Fruit fly (Drosophila melanogaster): ENCODE results near the gene gro.

Gene gro

DNA sequence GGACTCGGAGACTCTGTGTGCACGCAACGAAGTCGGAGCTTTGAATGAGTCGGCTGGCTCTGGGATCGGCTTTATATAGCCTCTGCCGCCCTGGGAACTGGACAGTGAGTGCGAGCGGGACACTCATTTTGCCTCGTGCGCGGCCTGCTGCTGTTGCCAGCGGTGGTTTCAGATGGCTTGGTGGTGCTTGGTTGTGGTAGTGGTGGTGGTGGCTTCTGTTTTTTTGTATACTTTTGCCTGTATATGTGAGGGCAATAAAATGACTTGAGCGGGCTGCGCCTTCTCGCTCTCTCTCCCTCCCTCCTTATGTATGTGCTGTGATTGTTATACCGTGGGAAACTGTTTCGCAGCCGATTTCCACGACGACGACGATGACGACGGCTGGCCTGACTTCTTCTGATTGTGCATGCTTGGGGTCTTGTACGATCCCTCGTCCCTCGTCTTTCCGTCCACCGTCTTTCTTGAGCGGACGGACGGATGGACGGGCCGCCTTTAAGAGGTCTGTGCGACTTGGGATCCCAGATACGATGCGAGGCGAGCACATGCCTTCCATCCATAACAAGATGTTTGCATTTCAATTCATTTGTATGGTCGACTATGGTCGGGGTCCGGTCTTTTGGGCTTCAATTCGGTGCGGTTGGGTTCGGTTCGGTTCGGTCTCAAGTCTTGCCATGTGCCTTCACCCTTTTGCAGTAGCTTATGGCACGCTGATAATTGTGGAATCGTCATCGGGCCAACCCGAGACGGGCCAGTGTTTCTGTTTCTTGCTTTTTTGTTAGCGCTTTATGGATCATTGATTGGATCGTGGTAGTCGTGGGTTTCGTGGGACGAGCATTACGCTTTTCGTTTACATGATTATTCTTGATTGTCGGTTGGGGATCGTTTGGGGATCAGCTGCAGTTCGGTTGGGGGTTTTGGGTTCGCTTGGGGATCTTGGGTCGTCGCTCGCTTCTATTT is 35.3 kb upstream of the gro start:
- no peak for TF ChIP-seq ttk (optimal IDR thresholded peaks at IDR 0.05)
- peak; percentile 91 for TF ChIP-seq h (optimal IDR thresholded peaks at IDR 0.05)

DNA sequence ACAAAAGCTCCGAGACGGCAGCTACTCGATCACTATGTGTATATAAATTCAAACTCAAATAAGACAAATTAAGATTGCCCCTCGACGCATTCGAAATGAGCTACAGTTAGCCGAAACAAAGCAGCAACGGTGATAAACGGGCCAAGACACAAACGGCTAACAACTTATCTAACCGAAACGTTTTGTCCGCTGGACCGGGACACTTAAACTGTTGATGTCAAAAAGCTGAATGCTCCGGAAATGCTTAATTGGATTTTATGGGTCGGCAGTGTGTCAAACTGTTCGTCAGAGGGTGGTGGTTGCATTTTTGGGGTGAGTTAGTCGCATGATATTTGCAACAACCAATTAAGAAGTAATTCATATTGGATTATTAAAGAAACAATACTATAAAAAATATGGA is 34.2 kb upstream of the gro start:
- no peak for TF ChIP-seq Sin3A (optimal IDR thresholded peaks at IDR 0.05)
- TF ChIP-seq Myc (optimal IDR thresholded peaks at IDR 0.05) = no peak
- TF ChIP-seq insv (optimal IDR thresholded peaks at IDR 0.05) = no peak
- TF ChIP-seq h (optimal IDR thresholded peaks at IDR 0.05) = no peak
- no peak for TF ChIP-seq psq (optimal IDR thresholded peaks at IDR 0.05)
- TF ChIP-seq ttk (optimal IDR thresholded peaks at IDR 0.05) = no peak

DNA sequence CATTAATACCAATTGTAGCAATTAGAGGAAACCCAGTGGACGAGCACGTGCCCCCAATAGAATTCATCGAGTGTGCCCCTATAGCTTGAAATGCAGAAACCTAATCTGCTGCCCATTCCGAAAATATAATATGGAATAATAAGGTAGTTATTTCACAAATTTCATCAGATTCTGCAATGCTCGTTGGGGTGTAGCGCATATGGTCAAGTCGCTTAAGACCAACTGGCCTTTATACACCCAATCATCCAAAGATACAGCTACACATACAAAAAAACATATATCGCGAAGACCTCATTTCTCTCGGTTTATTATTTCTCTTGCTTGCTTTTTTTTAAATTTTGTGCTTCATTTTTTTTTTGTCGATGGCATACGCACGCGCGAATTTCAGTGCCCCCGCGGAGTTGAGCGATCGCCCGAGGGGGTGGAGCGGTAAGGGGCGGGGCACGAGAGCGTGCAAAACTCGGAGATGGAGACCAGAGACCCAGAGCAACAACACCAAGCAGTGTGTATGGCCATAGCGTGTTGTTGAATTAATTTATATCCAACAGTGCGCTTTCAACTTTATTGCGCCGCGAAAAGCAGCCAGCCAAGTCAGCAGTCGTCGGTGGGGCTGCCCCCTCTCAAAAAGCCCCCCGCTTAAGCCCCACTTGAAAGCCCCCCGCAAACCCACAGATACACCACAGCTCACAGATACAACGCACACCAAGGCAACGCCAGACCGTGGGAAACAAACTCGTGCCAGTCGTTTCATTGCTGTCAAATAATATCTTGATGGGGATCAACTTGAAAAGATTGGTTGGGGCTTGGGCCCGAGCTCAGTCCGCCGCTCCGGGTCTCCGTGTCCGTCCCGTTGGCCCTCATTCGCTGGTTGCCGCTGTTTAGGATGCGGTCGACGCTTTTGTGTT is 33.3 kb upstream of the gro start:
- TF ChIP-seq h (optimal IDR thresholded peaks at IDR 0.05) = no peak
- TF ChIP-seq ttk (optimal IDR thresholded peaks at IDR 0.05) = no peak
- no peak for TF ChIP-seq psq (optimal IDR thresholded peaks at IDR 0.05)
- no peak for TF ChIP-seq Myc (optimal IDR thresholded peaks at IDR 0.05)
- TF ChIP-seq insv (optimal IDR thresholded peaks at IDR 0.05) = no peak
- no peak for TF ChIP-seq Sin3A (optimal IDR thresholded peaks at IDR 0.05)

DNA sequence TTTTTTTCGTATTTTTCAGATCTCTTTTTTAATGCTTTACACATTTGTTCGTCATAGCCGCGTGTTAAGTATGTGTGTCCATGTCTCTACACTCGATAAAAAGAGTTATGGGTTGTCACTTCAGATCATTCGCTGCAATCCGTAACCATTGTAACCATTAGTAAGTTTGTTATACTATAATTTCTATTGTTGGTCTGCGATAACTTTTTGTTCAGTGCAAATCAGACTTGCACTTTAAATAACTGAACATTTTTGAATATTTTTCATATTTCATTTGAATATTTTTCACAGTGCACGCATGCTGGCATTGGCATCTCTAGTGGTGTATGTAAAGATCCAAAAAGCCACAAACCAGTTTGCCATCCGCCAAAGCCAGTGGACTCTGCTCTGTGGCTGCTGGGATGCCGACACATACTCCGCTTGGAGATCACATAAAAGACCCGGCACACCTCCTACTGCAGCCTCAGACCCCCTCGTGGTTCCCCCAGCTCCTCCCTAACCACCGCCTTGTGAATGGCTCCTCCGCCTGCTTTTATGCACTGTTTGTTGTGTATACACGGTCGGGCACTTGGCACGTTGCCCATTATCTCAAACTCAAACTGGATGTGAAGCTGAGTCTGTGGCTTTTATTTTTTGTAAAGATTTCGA is 32.5 kb upstream of the gro start:
- TF ChIP-seq insv (optimal IDR thresholded peaks at IDR 0.05) = no peak
- no peak for TF ChIP-seq Myc (optimal IDR thresholded peaks at IDR 0.05)
- no peak for TF ChIP-seq Sin3A (optimal IDR thresholded peaks at IDR 0.05)
- no peak for TF ChIP-seq ttk (optimal IDR thresholded peaks at IDR 0.05)
- no peak for TF ChIP-seq h (optimal IDR thresholded peaks at IDR 0.05)
- no peak for TF ChIP-seq psq (optimal IDR thresholded peaks at IDR 0.05)

DNA sequence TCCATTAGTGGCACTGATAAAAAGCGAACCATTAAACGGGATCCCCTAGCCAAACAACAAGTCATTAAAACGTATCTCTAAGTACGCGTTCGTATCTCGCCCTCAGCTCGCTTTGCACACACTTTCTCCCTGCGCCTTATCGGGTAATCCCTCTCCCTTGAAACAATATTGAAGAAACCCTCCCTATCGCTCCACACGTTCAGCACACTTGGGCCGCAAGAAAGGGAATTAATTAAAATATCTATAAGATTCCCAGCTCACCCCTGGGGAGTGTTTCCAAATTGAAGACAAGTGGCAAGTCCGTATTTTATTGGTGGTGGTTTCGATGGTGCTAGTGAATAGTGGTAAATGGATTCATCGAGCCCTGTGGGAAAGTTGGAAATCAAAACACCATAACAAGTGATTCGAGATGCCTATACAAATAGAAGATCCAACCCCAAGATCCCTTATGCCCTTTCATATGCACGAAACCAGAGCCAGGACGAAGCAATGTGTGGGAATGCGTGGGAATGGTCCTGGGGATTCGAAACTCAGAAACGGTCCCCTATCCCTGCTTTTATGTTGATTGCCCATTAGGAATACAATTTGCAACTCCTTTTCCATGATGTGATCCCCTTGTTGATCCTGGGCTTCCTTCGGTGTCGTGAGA is 31.6 kb upstream of the gro start:
- TF ChIP-seq psq (optimal IDR thresholded peaks at IDR 0.05) (no peak), h (optimal IDR thresholded peaks at IDR 0.05) (no peak), Myc (optimal IDR thresholded peaks at IDR 0.05) (no peak), Sin3A (optimal IDR thresholded peaks at IDR 0.05) (no peak), insv (optimal IDR thresholded peaks at IDR 0.05) (no peak), ttk (optimal IDR thresholded peaks at IDR 0.05) (no peak)

DNA sequence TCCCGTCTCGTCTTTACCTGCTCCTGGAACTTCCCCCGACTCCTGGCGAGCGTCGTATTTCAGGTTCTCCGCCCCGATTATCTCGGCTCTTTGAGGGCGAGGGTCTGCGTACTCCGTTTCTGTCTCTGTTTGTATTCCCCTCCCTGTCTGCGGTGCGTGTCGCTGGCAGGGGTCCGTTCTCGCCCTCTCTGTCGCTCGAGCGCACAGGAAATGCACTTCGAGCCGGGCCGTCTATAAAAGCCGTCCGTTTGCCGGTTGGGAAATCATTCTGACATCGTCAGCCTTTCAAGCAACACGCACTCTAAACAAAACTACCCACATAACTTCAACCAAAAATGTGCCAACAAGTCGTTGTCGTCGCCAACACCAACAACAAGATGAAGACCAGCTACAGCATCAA is 30.9 kb upstream of the gro start:
- TF ChIP-seq h (optimal IDR thresholded peaks at IDR 0.05) = no peak
- TF ChIP-seq Sin3A (optimal IDR thresholded peaks at IDR 0.05) = no peak

DNA sequence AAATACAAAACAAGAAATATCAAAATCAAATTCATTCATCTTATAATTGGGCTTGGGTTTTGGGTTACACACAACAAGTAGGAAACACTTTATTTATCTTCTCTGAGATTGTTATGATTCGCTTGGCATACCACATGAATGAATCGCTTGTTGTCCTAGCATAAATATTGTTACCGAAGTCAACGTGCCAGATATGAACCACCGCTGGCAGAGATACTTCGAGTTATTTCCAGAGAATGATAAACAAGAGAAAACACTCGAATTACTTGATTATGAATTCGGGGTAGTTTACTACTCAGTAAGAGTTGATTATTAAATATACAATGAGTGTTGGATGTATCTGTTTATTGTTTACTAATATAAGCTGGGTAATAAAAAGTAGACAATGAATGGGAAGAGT is 30.0 kb upstream of the gro start:
- TF ChIP-seq h (optimal IDR thresholded peaks at IDR 0.05) = no peak
- no peak for TF ChIP-seq insv (optimal IDR thresholded peaks at IDR 0.05)
- no peak for TF ChIP-seq psq (optimal IDR thresholded peaks at IDR 0.05)
- TF ChIP-seq Sin3A (optimal IDR thresholded peaks at IDR 0.05) = no peak
- TF ChIP-seq ttk (optimal IDR thresholded peaks at IDR 0.05) = no peak
- TF ChIP-seq Myc (optimal IDR thresholded peaks at IDR 0.05) = no peak

DNA sequence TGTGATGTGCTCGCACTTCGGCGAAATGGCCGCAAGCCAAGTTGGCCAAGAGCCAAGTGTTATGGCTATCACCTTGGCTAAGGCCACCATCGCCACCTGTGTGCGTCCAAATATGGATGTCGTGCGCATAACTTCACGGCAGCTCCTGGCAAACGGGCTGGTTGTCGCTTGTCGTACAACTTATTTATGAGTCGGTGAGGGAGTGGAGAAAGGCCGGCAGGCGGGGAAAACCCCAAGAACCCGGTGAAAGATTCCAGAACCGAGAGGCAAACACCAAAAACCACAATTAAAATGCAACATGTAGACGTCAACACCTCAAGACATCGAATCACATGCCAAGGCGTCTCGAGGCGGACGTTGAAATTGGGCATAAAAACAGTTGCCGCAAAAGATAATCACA is 29.2 kb upstream of the gro start:
- TF ChIP-seq Sin3A (optimal IDR thresholded peaks at IDR 0.05) = no peak
- no peak for TF ChIP-seq Myc (optimal IDR thresholded peaks at IDR 0.05)
- no peak for TF ChIP-seq h (optimal IDR thresholded peaks at IDR 0.05)
- no peak for TF ChIP-seq psq (optimal IDR thresholded peaks at IDR 0.05)
- no peak for TF ChIP-seq ttk (optimal IDR thresholded peaks at IDR 0.05)
- no peak for TF ChIP-seq insv (optimal IDR thresholded peaks at IDR 0.05)

DNA sequence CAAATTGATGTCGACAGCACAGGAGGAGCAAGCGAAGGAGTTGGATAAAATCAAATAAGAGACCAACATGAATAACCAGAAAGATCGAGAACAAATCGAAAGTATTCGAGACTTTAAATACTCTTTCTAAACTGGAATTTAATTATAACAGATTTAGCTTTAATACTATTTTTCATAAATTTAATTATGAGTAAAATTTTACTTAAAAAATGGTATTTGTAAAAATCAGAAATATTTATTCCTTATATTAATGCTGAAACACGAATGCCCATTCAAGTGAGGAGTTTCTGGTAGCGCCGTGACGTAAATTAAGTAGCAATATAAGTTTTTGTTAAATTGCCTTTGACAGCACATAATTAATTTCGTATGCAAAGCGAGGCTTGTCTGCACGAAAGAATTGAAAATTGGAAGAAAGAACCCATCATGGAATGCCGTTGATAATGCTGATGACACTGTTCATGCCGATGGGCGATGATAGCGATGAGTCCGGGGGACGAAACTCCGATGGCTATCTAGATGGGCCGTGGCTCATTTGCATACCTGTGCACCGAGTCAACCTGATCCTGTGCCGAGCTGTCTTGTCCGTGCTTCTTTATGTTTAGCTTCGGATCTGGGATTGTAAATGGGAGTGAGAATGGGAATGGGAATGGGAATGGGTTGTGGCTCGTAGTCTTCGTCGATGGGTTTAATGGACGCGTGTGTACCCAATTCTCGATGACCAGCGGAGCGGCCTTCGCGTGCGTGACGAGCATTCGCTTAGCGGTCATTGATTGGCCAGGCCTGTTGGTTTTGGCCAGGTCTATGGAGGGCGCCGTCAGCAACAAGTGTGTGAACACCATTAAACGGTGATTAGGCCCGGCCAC is 28.5 kb upstream of the gro start:
- TF ChIP-seq psq (optimal IDR thresholded peaks at IDR 0.05) = no peak
- TF ChIP-seq Sin3A (optimal IDR thresholded peaks at IDR 0.05) = no peak
- no peak for TF ChIP-seq h (optimal IDR thresholded peaks at IDR 0.05)
- TF ChIP-seq insv (optimal IDR thresholded peaks at IDR 0.05) = no peak
- no peak for TF ChIP-seq Myc (optimal IDR thresholded peaks at IDR 0.05)
- TF ChIP-seq ttk (optimal IDR thresholded peaks at IDR 0.05) = no peak

DNA sequence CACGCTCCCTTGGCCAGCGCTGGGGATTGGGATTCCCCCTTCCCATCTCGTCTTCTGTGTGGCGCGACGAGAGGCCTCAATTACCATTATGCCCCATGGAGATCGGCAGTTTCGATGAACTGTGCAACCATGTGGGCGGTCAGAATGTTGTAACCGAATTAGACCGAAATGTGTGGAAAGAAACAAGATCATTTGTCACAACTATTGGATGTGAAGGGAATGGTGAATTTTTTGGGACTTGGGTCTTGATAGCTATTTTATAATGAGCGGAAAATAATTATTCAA is 27.9 kb upstream of the gro start:
- TF ChIP-seq psq (optimal IDR thresholded peaks at IDR 0.05) = no peak
- no peak for TF ChIP-seq Sin3A (optimal IDR thresholded peaks at IDR 0.05)
- TF ChIP-seq Myc (optimal IDR thresholded peaks at IDR 0.05) = no peak
- no peak for TF ChIP-seq ttk (optimal IDR thresholded peaks at IDR 0.05)
- no peak for TF ChIP-seq insv (optimal IDR thresholded peaks at IDR 0.05)

DNA sequence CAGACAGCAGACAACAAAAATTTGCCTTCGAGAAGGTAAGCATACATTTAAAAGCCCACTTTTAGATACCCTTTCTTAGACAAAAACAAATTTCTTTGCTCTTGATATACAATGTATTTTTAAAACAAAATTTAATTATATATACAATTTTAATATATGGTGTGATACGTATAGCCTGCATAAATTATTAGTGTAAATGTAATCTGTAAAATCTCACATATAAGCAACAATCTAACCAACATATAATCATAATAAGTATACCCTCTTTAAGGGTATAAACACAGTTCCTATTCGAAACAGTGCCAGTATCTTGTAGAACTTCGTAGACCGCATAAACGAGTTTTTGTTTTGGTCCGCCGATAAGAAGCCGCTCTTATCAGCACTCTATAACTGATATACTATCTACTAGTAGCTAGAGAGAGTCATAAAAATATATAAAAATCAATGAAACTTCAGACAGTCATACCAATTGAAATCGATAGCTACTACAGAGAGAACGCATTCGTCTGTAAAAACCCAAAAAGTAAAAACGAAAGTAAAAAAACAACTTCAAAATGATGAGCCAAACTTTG is 27.2 kb upstream of the gro start, which contains the start of gene Kaz-m1:
TSS of gene Kaz-m1 (plus strand) at position 460 of the 572 bp plus-strand sequence.
- TF ChIP-seq h (optimal IDR thresholded peaks at IDR 0.05) (no peak), insv (optimal IDR thresholded peaks at IDR 0.05) (no peak), ttk (optimal IDR thresholded peaks at IDR 0.05) (no peak), Sin3A (optimal IDR thresholded peaks at IDR 0.05) (no peak), psq (optimal IDR thresholded peaks at IDR 0.05) (no peak), Myc (optimal IDR thresholded peaks at IDR 0.05) (no peak)

Data from Kc167 (cell line).